Worm (Caenorhabditis elegans) whole organism, mixed stage, embryonic: ENCODE results near the gene F42F12.4.

Experiments used
- M03D4.4 ChIP-seq: sonication (generic microtip); optimal IDR thresholded peaks from 2 replicates; lab custom pipeline; 2017; ENCODE audit warnings: mild to moderate bottlenecking, missing genetic modification characterization, missing compliant biosample characterization
- flh-1 ChIP-seq: fragments of 200-800 bp; sonication (Bioruptor generic); optimal IDR thresholded peaks from 2 replicates; lab custom pipeline; 2018; ENCODE audit warnings: mild to moderate bottlenecking, missing genetic modification characterization, moderate library complexity, missing compliant biosample characterization
- lsy-2 ChIP-seq: fragments of 150-350 bp; optimal IDR thresholded peaks from 2 replicates; lab custom pipeline; 2014; ENCODE audit warnings: missing biosample characterization, missing genetic modification characterization

- no peak for TF ChIP-seq lsy-2 (tag; lab: Kevin White, UChicago)
- no peak for TF ChIP-seq M03D4.4
- TF ChIP-seq flh-1 = no peak
Measured at ce11 chrX:12314395-12314794, 38.4 kb downstream of the F42F12.4 start.
